Fruit fly (Drosophila melanogaster): ENCODE measurements around the gene CG10026.

Gene CG10026

DNA sequence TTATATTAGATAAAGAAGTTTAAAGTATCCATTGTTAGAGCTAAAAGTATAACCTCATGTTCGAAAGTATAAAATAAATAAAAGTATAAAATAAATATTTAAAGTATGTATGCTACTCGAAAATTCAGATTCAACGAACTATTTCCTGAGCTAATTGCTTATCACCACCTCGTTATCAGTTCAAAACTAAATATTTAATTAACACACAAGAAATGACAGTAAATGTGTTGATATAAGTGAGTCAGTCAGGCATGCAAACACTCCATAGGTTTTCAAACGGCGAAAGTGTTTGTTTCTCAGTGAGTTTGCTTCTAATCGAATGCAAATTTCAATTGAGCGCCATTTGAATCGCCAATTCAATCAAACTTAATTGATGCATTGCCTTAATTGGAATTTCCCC lies 19.8 kb upstream of the CG10026 start (continued):
- TF ChIP-seq jigr1 (GFP tag; IDR thresholded peaks at IDR 0.05): no peak
- TF ChIP-seq cwo (GFP tag; optimal IDR thresholded peaks at IDR 0.05): no peak
- TF ChIP-seq nmo (GFP tag; optimal IDR thresholded peaks at IDR 0.05): no peak
- no peak for TF ChIP-seq CG15073 (GFP tag; optimal IDR thresholded peaks at IDR 0.05)
- no peak for TF ChIP-seq crp (GFP tag; optimal IDR thresholded peaks at IDR 0.05)
- peak; percentile 67 for TF ChIP-seq gem (tag; optimal IDR thresholded peaks at IDR 0.05)
- TF ChIP-seq CG14014 (GFP tag; IDR thresholded peaks at IDR 0.05): no peak
- TF ChIP-seq ttk (GFP tag; IDR thresholded peaks at IDR 0.05): no peak
- TF ChIP-seq Nf-YA (GFP tag; IDR thresholded peaks at IDR 0.05): no peak
- TF ChIP-seq CG18619 (GFP tag; optimal IDR thresholded peaks at IDR 0.05): no peak
- no peak for TF ChIP-seq CoRest (tag; optimal IDR thresholded peaks at IDR 0.05)
- TF ChIP-seq CG16779 (GFP tag; IDR thresholded peaks at IDR 0.05): no peak
- no peak for TF ChIP-seq Scr (GFP tag; IDR thresholded peaks at IDR 0.05; ENCODE audit: partially characterized antibody)
- TF ChIP-seq CG15601 (tag; optimal IDR thresholded peaks at IDR 0.05): peak; percentile 66
- TF ChIP-seq H2.0 (GFP tag; IDR thresholded peaks at IDR 0.05): no peak
- TF ChIP-seq CG6689 (GFP tag; IDR thresholded peaks at IDR 0.05): no peak
- no peak for TF ChIP-seq dimm (GFP tag; IDR thresholded peaks at IDR 0.05)
- TF ChIP-seq tup (GFP tag; optimal IDR thresholded peaks at IDR 0.05): no peak
- TF ChIP-seq CG1832 (GFP tag; optimal IDR thresholded peaks at IDR 0.05): no peak
- no peak for TF ChIP-seq CG17802 (tag; optimal IDR thresholded peaks at IDR 0.05)
- TF ChIP-seq CG2678 (tag; optimal IDR thresholded peaks at IDR 0.05): peak; percentile 76
- peak; percentile 52 for TF ChIP-seq kni (GFP tag; optimal IDR thresholded peaks at IDR 0.05)
- TF ChIP-seq HLH3B (GFP tag; IDR thresholded peaks at IDR 0.05): no peak
- no peak for TF ChIP-seq nau (GFP tag; optimal IDR thresholded peaks at IDR 0.05)
- TF ChIP-seq Bgb (GFP tag; IDR thresholded peaks at IDR 0.05; ENCODE audit: partially characterized antibody): no peak
- no peak for TF ChIP-seq CG6654 (GFP tag; optimal IDR thresholded peaks at IDR 0.05)
- no peak for TF ChIP-seq bowl (GFP tag; IDR thresholded peaks at IDR 0.05)
- no peak for TF ChIP-seq Tbp (GFP tag; optimal IDR thresholded peaks at IDR 0.05)
- no peak for TF ChIP-seq nom (GFP tag; optimal IDR thresholded peaks at IDR 0.05)
- TF ChIP-seq CG33557 (GFP tag; optimal IDR thresholded peaks at IDR 0.05): peak; percentile 91
- no peak for TF ChIP-seq aop (GFP tag; IDR thresholded peaks at IDR 0.05)

DNA sequence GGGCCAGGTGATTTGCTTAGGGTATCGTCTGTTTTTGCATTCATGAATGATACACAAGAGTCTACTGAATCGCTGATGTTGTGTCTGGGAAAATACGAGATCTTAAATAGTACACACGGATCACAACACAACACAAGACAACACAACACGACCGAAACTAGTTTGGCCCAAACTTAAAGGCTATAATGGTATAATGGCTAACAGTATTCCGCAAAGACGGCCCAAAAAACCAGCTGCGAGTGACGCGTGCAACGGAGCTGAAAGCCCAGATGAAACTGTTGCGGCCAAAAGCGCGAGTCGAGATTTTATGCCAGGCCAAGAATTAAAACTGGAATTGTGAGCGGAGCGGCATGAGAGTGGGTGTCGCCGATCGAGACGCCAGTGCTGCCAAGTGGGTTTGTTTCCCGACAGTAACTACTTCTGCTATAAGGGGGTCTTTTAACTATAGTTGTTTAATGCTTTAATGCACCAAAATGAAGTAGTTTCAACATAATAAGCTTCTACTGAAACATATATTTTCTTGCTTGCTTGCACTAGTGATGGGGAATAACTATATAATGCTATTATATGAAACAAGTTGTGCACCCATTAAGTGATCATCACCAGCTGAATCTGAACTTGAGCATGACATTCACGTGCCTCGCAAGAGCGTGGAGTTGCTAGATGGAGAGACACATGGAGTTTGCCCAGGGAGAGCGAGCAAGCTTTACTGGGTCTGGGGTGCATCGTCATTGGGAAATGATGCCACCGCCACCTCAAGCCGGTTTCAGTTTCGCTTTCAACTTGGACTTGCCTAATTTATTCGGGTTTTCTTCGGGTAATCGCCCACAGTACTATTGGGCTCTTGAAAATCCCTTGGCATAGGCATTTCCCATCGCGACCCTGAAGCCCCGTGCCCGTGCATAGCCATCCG lies 15.1 kb upstream of the CG10026 start:
- no peak for TF ChIP-seq fu2 (GFP tag; optimal IDR thresholded peaks at IDR 0.05)
- peak; percentile 9 for TF ChIP-seq az2 (GFP tag; optimal IDR thresholded peaks at IDR 0.05)
- TF ChIP-seq CG32772 (GFP tag; IDR thresholded peaks at IDR 0.05): no peak
- no peak for TF ChIP-seq pita (GFP tag; optimal IDR thresholded peaks at IDR 0.05)
- TF ChIP-seq CG42726 (GFP tag; IDR thresholded peaks at IDR 0.05; ENCODE audit: partially characterized antibody): no peak
- no peak for TF ChIP-seq CG7963 (GFP tag; IDR thresholded peaks at IDR 0.05; ENCODE audit: partially characterized antibody)
- no peak for TF ChIP-seq dan (GFP tag; IDR thresholded peaks at IDR 0.05)
- TF ChIP-seq CG17802 (tag; optimal IDR thresholded peaks at IDR 0.05): no peak
- TF ChIP-seq psq (GFP tag; optimal IDR thresholded peaks at IDR 0.05): no peak
- TF ChIP-seq bowl (GFP tag; IDR thresholded peaks at IDR 0.05): no peak
- TF ChIP-seq Dref (GFP tag; IDR thresholded peaks at IDR 0.05): 0 out of 2 replicates have a peak, but pooled peaks have one; percentile 12
- TF ChIP-seq nau (GFP tag; optimal IDR thresholded peaks at IDR 0.05): no peak
- TF ChIP-seq cas (GFP tag; IDR thresholded peaks at IDR 0.05): no peak
- no peak for TF ChIP-seq E2f2 (GFP tag; IDR thresholded peaks at IDR 0.05)
- no peak for TF ChIP-seq CG3726 (GFP tag; IDR thresholded peaks at IDR 0.05)
- no peak for TF ChIP-seq slou (GFP tag; optimal IDR thresholded peaks at IDR 0.05)
- TF ChIP-seq so (GFP tag; IDR thresholded peaks at IDR 0.05): no peak
- no peak for TF ChIP-seq CG1647 (GFP tag; optimal IDR thresholded peaks at IDR 0.05)
- no peak for TF ChIP-seq CG17829 (tag; optimal IDR thresholded peaks at IDR 0.05)
- TF ChIP-seq Stat92E (GFP tag; optimal IDR thresholded peaks at IDR 0.05): no peak
- TF ChIP-seq CG10959 (GFP tag; IDR thresholded peaks at IDR 0.05): no peak
- TF ChIP-seq Hey (tag; optimal IDR thresholded peaks at IDR 0.05): no peak
